Worm (Caenorhabditis elegans) whole organism, mixed stage, embryonic: ENCODE measurements around the gene dnc-3.

Source experiments
- M03D4.4 ChIP-seq: sonication (generic microtip); optimal IDR thresholded peaks from 2 replicates; lab custom pipeline; 2017; ENCODE audit warnings: mild to moderate bottlenecking, missing genetic modification characterization, missing compliant biosample characterization
- bed-3 ChIP-seq: fragments of 200-800 bp; sonication (Bioruptor generic); optimal IDR thresholded peaks from 3 replicates; lab custom pipeline; 2018; ENCODE audit warnings: mild to moderate bottlenecking, missing genetic modification characterization, moderate library complexity, missing compliant biosample characterization
- blmp-1 ChIP-seq: fragments of 150-350 bp; optimal IDR thresholded peaks from 2 replicates; lab custom pipeline; 2014; ENCODE audit warnings: missing biosample characterization, missing genetic modification characterization
- ceh-39 ChIP-seq: fragments of 150-350 bp; optimal IDR thresholded peaks from 2 replicates; lab custom pipeline; 2014; ENCODE audit warnings: missing biosample characterization, missing genetic modification characterization
- ceh-43 ChIP-seq: fragments of 200-800 bp; sonication (Bioruptor generic); optimal IDR thresholded peaks from 2 replicates; lab custom pipeline; 2018; ENCODE audit warnings: mild to moderate bottlenecking, missing genetic modification characterization, moderate library complexity, missing compliant biosample characterization
- ceh-83 ChIP-seq: fragments of 200-800 bp; sonication (Bioruptor generic); optimal IDR thresholded peaks from 2 replicates; lab custom pipeline; 2018; ENCODE audit warnings: mild to moderate bottlenecking, missing genetic modification characterization, missing compliant biosample characterization
- ces-1 ChIP-seq: fragments of 150-350 bp; optimal IDR thresholded peaks from 2 replicates; lab custom pipeline; 2014; ENCODE audit warnings: missing biosample characterization, missing genetic modification reagents, missing genetic modification characterization
- cnd-1 ChIP-seq: fragments of 200-800 bp; sonication (Bioruptor generic); optimal IDR thresholded peaks from 2 replicates; lab custom pipeline; 2018; ENCODE audit warnings: mild to moderate bottlenecking, missing genetic modification characterization, missing compliant biosample characterization
- drap-1 ChIP-seq: fragments of 200-800 bp; sonication (Bioruptor generic); optimal IDR thresholded peaks from 3 replicates; lab custom pipeline; 2018; ENCODE audit warnings: mild to moderate bottlenecking, missing genetic modification characterization, missing compliant biosample characterization
- elt-1 ChIP-seq: sonication (generic microtip); optimal IDR thresholded peaks from 2 replicates; lab custom pipeline; 2017; ENCODE audit warnings: missing genetic modification characterization, mild to moderate bottlenecking, missing compliant biosample characterization, antibody characterized with exemption, moderate library complexity, borderline replicate concordance; ENCODE audit not compliant: insufficient read depth
- elt-3 ChIP-seq: fragments of 150-350 bp; optimal IDR thresholded peaks from 2 replicates; lab custom pipeline; 2014; ENCODE audit warnings: missing biosample characterization, missing genetic modification characterization
- flh-1 ChIP-seq: fragments of 200-800 bp; sonication (Bioruptor generic); optimal IDR thresholded peaks from 2 replicates; lab custom pipeline; 2018; ENCODE audit warnings: mild to moderate bottlenecking, missing genetic modification characterization, moderate library complexity, missing compliant biosample characterization
- ham-2 ChIP-seq: fragments of 200-800 bp; sonication (Bioruptor generic); optimal IDR thresholded peaks from 2 replicates; lab custom pipeline; 2018; ENCODE audit warnings: mild to moderate bottlenecking, missing genetic modification characterization, missing compliant biosample characterization
- lin-13 ChIP-seq: fragments of 150-350 bp; optimal IDR thresholded peaks from 2 replicates; lab custom pipeline; 2014; ENCODE audit warnings: missing biosample characterization, missing genetic modification characterization
- lin-32 ChIP-seq: fragments of 200-800 bp; sonication (Bioruptor generic); optimal IDR thresholded peaks from 2 replicates; lab custom pipeline; 2018; ENCODE audit warnings: mild to moderate bottlenecking, missing genetic modification characterization, missing compliant biosample characterization
- lsy-2 ChIP-seq: fragments of 150-350 bp; optimal IDR thresholded peaks from 2 replicates; lab custom pipeline; 2014; ENCODE audit warnings: missing biosample characterization, missing genetic modification characterization
- mab-5 ChIP-seq: fragments of 150-350 bp; optimal IDR thresholded peaks from 2 replicates; lab custom pipeline; 2014; ENCODE audit warnings: missing biosample characterization, missing genetic modification characterization
- mls-2 ChIP-seq: sonication (generic microtip); optimal IDR thresholded peaks from 2 replicates; lab custom pipeline; 2016; ENCODE audit warnings: mild to moderate bottlenecking, missing genetic modification characterization, moderate library complexity, missing compliant biosample characterization
- nhr-12 ChIP-seq: fragments of 150-350 bp; optimal IDR thresholded peaks from 2 replicates; lab custom pipeline; 2014; ENCODE audit warnings: missing biosample characterization, missing genetic modification characterization
- nhr-2 ChIP-seq: fragments of 150-350 bp; optimal IDR thresholded peaks from 2 replicates; lab custom pipeline; 2014; ENCODE audit warnings: missing biosample characterization, missing genetic modification characterization
- nhr-28 ChIP-seq: fragments of 150-350 bp; optimal IDR thresholded peaks from 2 replicates; lab custom pipeline; 2014; ENCODE audit warnings: missing biosample characterization, missing genetic modification characterization
- nhr-76 ChIP-seq: sonication (generic microtip); optimal IDR thresholded peaks from 2 replicates; lab custom pipeline; 2017; ENCODE audit warnings: missing biosample characterization, missing genetic modification characterization
- pha-4 ChIP-seq: fragments of 150-350 bp; optimal IDR thresholded peaks from 2 replicates; lab custom pipeline; 2018; ENCODE audit warnings: missing biosample characterization, missing genetic modification reagents, missing genetic modification characterization
- sem-2 ChIP-seq: fragments of 200-800 bp; sonication (Bioruptor generic); optimal IDR thresholded peaks from 2 replicates; lab custom pipeline; 2018; ENCODE audit warnings: mild to moderate bottlenecking, missing genetic modification characterization, missing compliant biosample characterization
- snpc-4 ChIP-seq: fragments of 150-350 bp; optimal IDR thresholded peaks from 2 replicates; lab custom pipeline; 2014; ENCODE audit warnings: missing biosample characterization, missing genetic modification characterization
- tbx-8 ChIP-seq: fragments of 200-800 bp; sonication (Bioruptor generic); optimal IDR thresholded peaks from 2 replicates; lab custom pipeline; 2018; ENCODE audit warnings: mild to moderate bottlenecking, missing genetic modification characterization, moderate library complexity, missing compliant biosample characterization
- unc-120 ChIP-seq: sonication (generic microtip); optimal IDR thresholded peaks from 2 replicates; lab custom pipeline; 2017; ENCODE audit warnings: missing genetic modification characterization, missing compliant biosample characterization; ENCODE audit not compliant: poor library complexity, severe bottlenecking
- unc-39 ChIP-seq: fragments of 150-350 bp; optimal IDR thresholded peaks from 2 replicates; lab custom pipeline; 2014; ENCODE audit warnings: missing biosample characterization, missing genetic modification characterization
- unc-62 ChIP-seq: fragments of 150-350 bp; optimal IDR thresholded peaks from 2 replicates; lab custom pipeline; 2014; ENCODE audit warnings: missing biosample characterization, missing genetic modification reagents, missing genetic modification characterization
- zip-8 ChIP-seq: fragments of 150-350 bp; optimal IDR thresholded peaks from 2 replicates; lab custom pipeline; 2014; ENCODE audit warnings: missing biosample characterization, missing genetic modification characterization
- ztf-11 ChIP-seq: fragments of 150-350 bp; optimal IDR thresholded peaks from 2 replicates; lab custom pipeline; 2014; ENCODE audit warnings: missing biosample characterization, missing genetic modification characterization

The dnc-3 gene

ce11 chrII:3579767-3580166 is 26.2 kb downstream of the dnc-3 start, which contains the start of gene clec-134:
TSS of gene clec-134 (plus strand) at chrII:3580067.
- TF ChIP-seq M03D4.4 (tag; lab: Kevin White, UChicago) (no peak), mab-5 (tag; lab: Kevin White, UChicago) (no peak), blmp-1 (tag; lab: Kevin White, UChicago) (no peak), elt-1 (tag; lab: Kevin White, UChicago) (no peak), ceh-39 (tag; lab: Kevin White, UChicago) (no peak), ceh-43 (GFP tag; lab: Kevin White, UChicago) (no peak), ztf-11 (tag; lab: Kevin White, UChicago) (no peak), sem-2 (GFP tag; lab: Kevin White, UChicago) (no peak)

ce11 chrII:3581752-3582151 is 28.2 kb downstream of the dnc-3 start, which contains the start of gene srh-59:
TSS of gene srh-59 (plus strand) at chrII:3582052.
- TF ChIP-seq elt-3 (tag; lab: Kevin White, UChicago) = no peak
- TF ChIP-seq tbx-8 = no peak
- no peak for TF ChIP-seq elt-1 (tag; lab: Kevin White, UChicago)
- no peak for TF ChIP-seq lsy-2 (tag; lab: Kevin White, UChicago)
- TF ChIP-seq flh-1 (GFP tag; lab: Kevin White, UChicago) = no peak
- no peak for TF ChIP-seq unc-62 (GFP tag; lab: Kevin White, UChicago)
- no peak for TF ChIP-seq mls-2 (tag; lab: Kevin White, UChicago)
- TF ChIP-seq, all 35 proteins: peak for 0

- TF ChIP-seq sem-2 (GFP tag; lab: Kevin White, UChicago) (no peak), drap-1 (GFP tag; lab: Kevin White, UChicago) (no peak), ham-2 (no peak), pha-4 (tag; lab: Kevin White, UChicago) (no peak), zip-8 (no peak), nhr-76 (no peak), blmp-1 (tag; lab: Kevin White, UChicago) (no peak), flh-1 (GFP tag; lab: Kevin White, UChicago) (no peak), lsy-2 (tag; lab: Kevin White, UChicago) (no peak), nhr-12 (tag; lab: Kevin White, UChicago) (no peak), ceh-83 (GFP tag; lab: Kevin White, UChicago) (no peak), unc-62 (GFP tag; lab: Kevin White, UChicago) (no peak), M03D4.4 (tag; lab: Kevin White, UChicago) (no peak), mab-5 (tag; lab: Kevin White, UChicago) (no peak), nhr-28 (tag; lab: Kevin White, UChicago) (no peak), lin-32 (no peak)
Measured at ce11 chrII:3583402-3583801, 29.9 kb downstream of the dnc-3 start, which contains the start of gene srh-60. TSS of gene srh-60 (plus strand) at chrII:3583702.

ce11 chrII:3595339-3595738 is 41.8 kb downstream of the dnc-3 start, which contains the start of gene Y49F6A.12:
TSS of gene Y49F6A.12 (plus strand) at chrII:3595639.
- TF ChIP-seq ztf-11 (tag; lab: Kevin White, UChicago) = no peak
- TF ChIP-seq mls-2 (tag; lab: Kevin White, UChicago) = no peak
- no peak for TF ChIP-seq zip-8
- no peak for TF ChIP-seq lsy-2 (tag; lab: Kevin White, UChicago)
- TF ChIP-seq ces-1 (GFP tag; lab: Kevin White, UChicago) = no peak
- TF ChIP-seq nhr-2 (tag; lab: Kevin White, UChicago) = no peak
- no peak for TF ChIP-seq tbx-8
- no peak for TF ChIP-seq snpc-4 (tag; lab: Kevin White, UChicago)
- TF ChIP-seq ceh-39 (tag; lab: Kevin White, UChicago) = no peak
- TF ChIP-seq bed-3 = no peak

- TF ChIP-seq nhr-28 (tag; lab: Kevin White, UChicago) = no peak
- TF ChIP-seq sem-2 (GFP tag; lab: Kevin White, UChicago) = no peak
- TF ChIP-seq unc-120 = no peak
- TF ChIP-seq unc-39 (tag; lab: Kevin White, UChicago) = no peak
- no peak for TF ChIP-seq cnd-1 (tag; lab: Kevin White, UChicago)
- no peak for TF ChIP-seq lin-13 (tag; lab: Kevin White, UChicago)
- TF ChIP-seq unc-62 (GFP tag; lab: Kevin White, UChicago) = no peak
- TF ChIP-seq flh-1 (GFP tag; lab: Kevin White, UChicago) = no peak
- TF ChIP-seq, all 35 proteins: peak for 0
Measured at ce11 chrII:3598721-3599120, 45.2 kb downstream of the dnc-3 start, which contains the start of gene Y49F6A.11. TSS of gene Y49F6A.11 (minus strand) at chrII:3598821.
